Fruit fly (Drosophila melanogaster) whole organism, embryonic: ENCODE measurements around the gene Teh1.

Source experiments
- ATbp ChIP-seq: fragments of 200-800 bp; sonication (Bioruptor generic); optimal IDR thresholded peaks from 2 replicates; lab custom pipeline; 2017; ENCODE audit warnings: missing biosample characterization, mild to moderate bottlenecking, missing genetic modification characterization, missing genetic modification reagents
- Adf1 ChIP-seq: fragments of 200-800 bp; sonication (Bioruptor generic); IDR thresholded peaks from 2 replicates; pipeline ENCODE4 v1.3.6; 2022; ENCODE audit warnings: missing biosample characterization, missing genetic modification characterization
- BEAF-32 ChIP-seq: fragments of 200-800 bp; sonication (Bioruptor generic); optimal IDR thresholded peaks from 3 replicates; lab custom pipeline; 2017; ENCODE audit warnings: missing biosample characterization, missing genetic modification characterization, mild to moderate bottlenecking, moderate library complexity, missing genetic modification reagents
- CG10274 ChIP-seq: fragments of 200-800 bp; sonication (Bioruptor generic); optimal IDR thresholded peaks from 3 replicates; lab custom pipeline; 2017; ENCODE audit warnings: missing biosample characterization, mild to moderate bottlenecking, missing genetic modification characterization
- CG10366 ChIP-seq: fragments of 200-800 bp; sonication (Bioruptor generic); IDR thresholded peaks from 2 replicates; pipeline ENCODE4 v1.3.6; 2022; ENCODE audit warnings: missing biosample characterization, missing genetic modification characterization
- CG11456 ChIP-seq: fragments of 200-800 bp; sonication (Bioruptor generic); IDR thresholded peaks from 3 replicates; pipeline ENCODE4 v1.3.6; 2022; ENCODE audit warnings: missing biosample characterization, missing genetic modification characterization
- CG12071 ChIP-seq: fragments of 200-800 bp; sonication (Bioruptor generic); optimal IDR thresholded peaks from 3 replicates; lab custom pipeline; 2018; ENCODE audit warnings: missing biosample characterization, mild to moderate bottlenecking, missing genetic modification characterization
- CG12236 ChIP-seq: fragments of 200-800 bp; sonication (Bioruptor generic); optimal IDR thresholded peaks from 2 replicates; lab custom pipeline; 2016; ENCODE audit warnings: missing biosample characterization, missing genetic modification characterization
- CG12769 ChIP-seq: fragments of 200-800 bp; sonication (Bioruptor generic); optimal IDR thresholded peaks from 2 replicates; lab custom pipeline; 2019; ENCODE audit warnings: missing biosample characterization, mild to moderate bottlenecking, missing genetic modification characterization, moderate library complexity
- CG13894 ChIP-seq: fragments of 200-800 bp; sonication (Bioruptor generic); optimal IDR thresholded peaks from 3 replicates; lab custom pipeline; 2018; ENCODE audit warnings: missing biosample characterization, mild to moderate bottlenecking, missing genetic modification characterization, moderate library complexity
- CG14667 ChIP-seq: fragments of 200-800 bp; sonication (Bioruptor generic); IDR thresholded peaks from 2 replicates; pipeline ENCODE4 v1.3.6; 2022; ENCODE audit warnings: missing biosample characterization, missing genetic modification characterization
- CG15011 ChIP-seq: fragments of 200-800 bp; sonication (Bioruptor generic); optimal IDR thresholded peaks from 3 replicates; lab custom pipeline; 2018; ENCODE audit warnings: missing biosample characterization, mild to moderate bottlenecking, missing genetic modification characterization
- CG1529 ChIP-seq: fragments of 200-800 bp; sonication (Bioruptor generic); optimal IDR thresholded peaks from 3 replicates; lab custom pipeline; 2018; ENCODE audit warnings: missing biosample characterization, missing genetic modification characterization
- CG15479 ChIP-seq: fragments of 200-800 bp; sonication (Bioruptor generic); optimal IDR thresholded peaks from 3 replicates; lab custom pipeline; 2019; ENCODE audit warnings: missing biosample characterization, mild to moderate bottlenecking, missing genetic modification characterization, moderate library complexity
- CG18599 ChIP-seq: fragments of 200-800 bp; sonication (Bioruptor generic); optimal IDR thresholded peaks from 3 replicates; lab custom pipeline; 2017; ENCODE audit warnings: missing biosample characterization, missing genetic modification characterization, mild to moderate bottlenecking, moderate library complexity, missing genetic modification reagents
- CG31224 ChIP-seq: fragments of 200-800 bp; sonication (Bioruptor generic); IDR thresholded peaks from 2 replicates; pipeline ENCODE4 v1.3.6; 2022; ENCODE audit warnings: missing biosample characterization, missing genetic modification characterization
- CG34376 ChIP-seq: fragments of 200-800 bp; sonication (Bioruptor generic); optimal IDR thresholded peaks from 2 replicates; lab custom pipeline; 2018; ENCODE audit warnings: missing biosample characterization, mild to moderate bottlenecking, missing genetic modification characterization
- CG4404 ChIP-seq: fragments of 200-800 bp; sonication (Bioruptor generic); IDR thresholded peaks from 2 replicates; pipeline ENCODE4 v1.3.6; 2022; ENCODE audit warnings: missing biosample characterization, missing genetic modification characterization
- CG4707 ChIP-seq: fragments of 200-800 bp; sonication (Bioruptor generic); optimal IDR thresholded peaks from 2 replicates; lab custom pipeline; 2018; ENCODE audit warnings: missing biosample characterization, mild to moderate bottlenecking, missing genetic modification characterization, moderate library complexity
- CG6683 ChIP-seq: fragments of 200-800 bp; sonication (Bioruptor generic); optimal IDR thresholded peaks from 2 replicates; lab custom pipeline; 2017; ENCODE audit warnings: missing biosample characterization, mild to moderate bottlenecking, missing genetic modification characterization, missing genetic modification reagents
- CG9797 ChIP-seq: fragments of 200-800 bp; sonication (Bioruptor generic); optimal IDR thresholded peaks from 3 replicates; lab custom pipeline; 2018; ENCODE audit warnings: missing biosample characterization, mild to moderate bottlenecking, missing genetic modification characterization
- Dad ChIP-seq: fragments of 200-800 bp; sonication (Bioruptor generic); optimal IDR thresholded peaks from 3 replicates; lab custom pipeline; 2016; ENCODE audit warnings: missing biosample characterization, missing genetic modification characterization
- Dip2 ChIP-seq: fragments of 200-800 bp; sonication (Bioruptor generic); IDR thresholded peaks from 2 replicates; pipeline ENCODE4 v1.3.6; 2022; ENCODE audit warnings: missing biosample characterization, missing genetic modification characterization
- Lhr ChIP-seq: fragments of 200-800 bp; sonication (Bioruptor generic); optimal IDR thresholded peaks from 3 replicates; lab custom pipeline; 2017; ENCODE audit warnings: mild to moderate bottlenecking, missing biosample characterization, missing genetic modification reagents, missing genetic modification characterization
- MBD-R2 ChIP-seq: fragments of 200-800 bp; sonication (Bioruptor generic); IDR thresholded peaks from 2 replicates; pipeline ENCODE4 v1.3.6; 2022; ENCODE audit warnings: missing biosample characterization, missing genetic modification characterization
- NC2α ChIP-seq: fragments of 200-800 bp; sonication (Bioruptor generic); optimal IDR thresholded peaks from 2 replicates; lab custom pipeline; 2016; ENCODE audit warnings: missing biosample characterization, missing genetic modification characterization
- NfI ChIP-seq: fragments of 200-800 bp; sonication (Bioruptor generic); optimal IDR thresholded peaks from 3 replicates; lab custom pipeline; 2018; ENCODE audit warnings: missing biosample characterization, mild to moderate bottlenecking, missing genetic modification characterization, moderate library complexity
- Ssrp ChIP-seq: fragments of 200-800 bp; sonication (Bioruptor generic); optimal IDR thresholded peaks from 2 replicates; lab custom pipeline; 2018; ENCODE audit warnings: missing biosample characterization, mild to moderate bottlenecking, missing genetic modification characterization, moderate library complexity
- Xbp1 ChIP-seq: fragments of 200-800 bp; sonication (Bioruptor generic); optimal IDR thresholded peaks from 3 replicates; lab custom pipeline; 2016; ENCODE audit warnings: missing biosample characterization, mild to moderate bottlenecking, missing genetic modification characterization
- YL-1 ChIP-seq: fragments of 200-800 bp; sonication (Bioruptor generic); optimal IDR thresholded peaks from 3 replicates; lab custom pipeline; 2017; ENCODE audit warnings: missing biosample characterization, mild to moderate bottlenecking, missing genetic modification characterization
- corto ChIP-seq: fragments of 200-800 bp; sonication (Bioruptor generic); optimal IDR thresholded peaks from 2 replicates; lab custom pipeline; 2016; ENCODE audit warnings: missing biosample characterization, mild to moderate bottlenecking, missing genetic modification characterization, moderate library complexity
- da ChIP-seq: fragments of 200-800 bp; sonication (Bioruptor generic); optimal IDR thresholded peaks from 2 replicates; lab custom pipeline; 2016; ENCODE audit warnings: missing biosample characterization, missing genetic modification characterization
- fd64A ChIP-seq: fragments of 200-800 bp; sonication (Bioruptor generic); optimal IDR thresholded peaks from 3 replicates; lab custom pipeline; 2018; ENCODE audit warnings: missing biosample characterization, mild to moderate bottlenecking, missing genetic modification characterization
- her ChIP-seq: fragments of 200-800 bp; sonication (Bioruptor generic); optimal IDR thresholded peaks from 2 replicates; lab custom pipeline; 2016; ENCODE audit warnings: missing biosample characterization, missing genetic modification characterization
- insv ChIP-seq, 2 experiments: fragments of 200-800 bp; sonication (Bioruptor generic); optimal IDR thresholded peaks; 3 replicates each; lab custom pipeline; 2016 to 2018; ENCODE audit warnings: missing biosample characterization in 2 of 2, missing genetic modification characterization in 2 of 2
- inv ChIP-seq: fragments of 200-800 bp; sonication (Bioruptor generic); IDR thresholded peaks from 2 replicates; pipeline ENCODE4 v1.3.6; 2022; ENCODE audit warnings: missing biosample characterization, missing genetic modification characterization; ENCODE audit not compliant: partially characterized antibody
- kah ChIP-seq: fragments of 200-800 bp; sonication (Bioruptor generic); optimal IDR thresholded peaks from 2 replicates; lab custom pipeline; 2018; ENCODE audit warnings: missing biosample characterization, mild to moderate bottlenecking, missing genetic modification characterization
- kay ChIP-seq: fragments of 200-800 bp; sonication (Bioruptor generic); optimal IDR thresholded peaks from 2 replicates; lab custom pipeline; 2016; ENCODE audit warnings: missing biosample characterization, missing genetic modification characterization
- kni ChIP-seq: fragments of 200-800 bp; sonication (Bioruptor generic); optimal IDR thresholded peaks from 3 replicates; lab custom pipeline; 2017; ENCODE audit warnings: mild to moderate bottlenecking, missing biosample characterization, missing genetic modification reagents, missing genetic modification characterization
- lbe ChIP-seq: fragments of 200-800 bp; sonication (Bioruptor generic); optimal IDR thresholded peaks from 2 replicates; lab custom pipeline; 2016; ENCODE audit warnings: missing biosample characterization, mild to moderate bottlenecking, missing genetic modification characterization
- otp ChIP-seq: fragments of 200-800 bp; sonication (Bioruptor generic); IDR thresholded peaks from 3 replicates; pipeline ENCODE4, ENCODE4 v1.3.6; 2022; ENCODE audit warnings: missing biosample characterization, missing genetic modification characterization
- phol ChIP-seq: fragments of 200-800 bp; sonication (Bioruptor generic); optimal IDR thresholded peaks from 3 replicates; lab custom pipeline; 2018; ENCODE audit warnings: missing biosample characterization, mild to moderate bottlenecking, missing genetic modification characterization, moderate library complexity
- pnt ChIP-seq: fragments of 200-800 bp; sonication (Bioruptor generic); optimal IDR thresholded peaks from 3 replicates; lab custom pipeline; 2016; ENCODE audit warnings: missing biosample characterization, missing genetic modification characterization
- prd ChIP-seq, 3 experiments: fragments of >200 bp in 2 of 3; fragments of 200-800 bp in 1 of 3; sonication (Bioruptor generic) in 1 of 3; optimal IDR thresholded peaks in 2 of 3; IDR thresholded peaks in 1 of 3; 2 replicates in 2 of 3; 3 replicates in 1 of 3; pipeline versions ENCODE4 v1.3.6 to Lab custom; 2017 to 2022; ENCODE audit warnings: missing biosample characterization in 1 of 3, missing genetic modification characterization in 1 of 3
- psq ChIP-seq: fragments of 200-800 bp; sonication (Bioruptor generic); optimal IDR thresholded peaks from 2 replicates; lab custom pipeline; 2017; ENCODE audit warnings: missing biosample characterization, missing genetic modification characterization
- schlank ChIP-seq: fragments of 200-800 bp; sonication (Bioruptor generic); optimal IDR thresholded peaks from 2 replicates; lab custom pipeline; 2018; ENCODE audit warnings: missing biosample characterization, mild to moderate bottlenecking, missing genetic modification characterization
- sens ChIP-seq: fragments of 200-800 bp; sonication (Bioruptor generic); peaks from one replicate; lab custom pipeline; 2016; ENCODE audit warnings: missing biosample characterization, missing genetic modification characterization
- sens-2 ChIP-seq: fragments of 200-800 bp; sonication (Bioruptor generic); IDR thresholded peaks from 2 replicates; pipeline ENCODE4 v1.3.6; 2022; ENCODE audit warnings: missing biosample characterization, missing genetic modification characterization
- shn ChIP-seq: fragments of 200-800 bp; sonication (Bioruptor generic); optimal IDR thresholded peaks from 3 replicates; lab custom pipeline; 2016; ENCODE audit warnings: missing biosample characterization, missing genetic modification characterization
- sug ChIP-seq: fragments of 200-800 bp; optimal IDR thresholded peaks from 2 replicates; lab custom pipeline; 2019; ENCODE audit warnings: missing biosample characterization, mild to moderate bottlenecking, missing genetic modification characterization, moderate library complexity
- unc-4 ChIP-seq: fragments of 200-800 bp; sonication (Bioruptor generic); IDR thresholded peaks from 2 replicates; pipeline ENCODE4 v1.3.6; 2022; ENCODE audit warnings: missing biosample characterization, missing genetic modification characterization; ENCODE audit not compliant: partially characterized antibody

The Teh1 gene

dm6 chr3R:9793018-9793417 lies 74.9 kb downstream of the Teh1 start, which contains the start of gene CG8516 (continued):
- TF ChIP-seq YL-1 = peak; percentile 77
- TF ChIP-seq unc-4 = peak; percentile 20; the same call in 1 of the 2 replicates
- peak; percentile 12 for TF ChIP-seq CG34376 (GFP tag; lab: Kevin White, UChicago)
- TF ChIP-seq phol (tag; lab: Kevin White, UChicago) = peak; percentile 42
- peak; percentile 68 for TF ChIP-seq sens (GFP tag; lab: Kevin White, UChicago)
- no peak for TF ChIP-seq ATbp (GFP tag; lab: Kevin White, UChicago)
- TF ChIP-seq CG13894 (tag; lab: Kevin White, UChicago) = no peak
- TF ChIP-seq sens-2 (GFP tag; lab: Robert Waterston, UW) = no peak
- no peak for TF ChIP-seq insv (GFP tag; optimal IDR thresholded peaks at IDR 0.05; lab: Kevin White, UChicago)
- TF ChIP-seq BEAF-32 (GFP tag; lab: Kevin White, UChicago) = peak; percentile 41
- peak; percentile 32 for TF ChIP-seq sug (tag; lab: Kevin White, UChicago)
- TF ChIP-seq CG14667 (GFP tag; lab: Robert Waterston, UW) = no peak
- TF ChIP-seq corto (GFP tag; lab: Kevin White, UChicago) = no peak
- TF ChIP-seq CG12769 = no peak
- no peak for TF ChIP-seq CG15011 (GFP tag; lab: Kevin White, UChicago)
- no peak for TF ChIP-seq kah (GFP tag; lab: Kevin White, UChicago)
- TF ChIP-seq her (GFP tag; lab: Kevin White, UChicago) = no peak
- TF ChIP-seq fd64A (GFP tag; lab: Kevin White, UChicago) = no peak
- peak; percentile 33 for TF ChIP-seq Lhr (GFP tag; lab: Kevin White, UChicago)
- no peak for TF ChIP-seq CG12236 (GFP tag; lab: Kevin White, UChicago)
- TF ChIP-seq Xbp1 (GFP tag; lab: Kevin White, UChicago) = no peak
- TF ChIP-seq psq (GFP tag; lab: Kevin White, UChicago) = no peak
- TF ChIP-seq lbe = no peak
- 0 out of 2 replicates have a peak, but pooled peaks have one; percentile 10 for TF ChIP-seq Adf1 (GFP tag; lab: Robert Waterston, UW)
- TF ChIP-seq Dad (GFP tag; lab: Kevin White, UChicago) = no peak
- TF ChIP-seq NC2α (GFP tag; lab: Kevin White, UChicago) = no peak
- no peak for TF ChIP-seq CG31224 (GFP tag; lab: Robert Waterston, UW)
- TF ChIP-seq CG12071 (GFP tag; lab: Kevin White, UChicago) = no peak
- no peak for TF ChIP-seq NfI (GFP tag; lab: Kevin White, UChicago)
- TF ChIP-seq CG1529 (GFP tag; lab: Kevin White, UChicago) = no peak
- no peak for TF ChIP-seq pnt
- TF ChIP-seq schlank = no peak
- no peak for TF ChIP-seq otp (GFP tag; lab: Robert Waterston, UW)
- TF ChIP-seq CG4404 (GFP tag; lab: Robert Waterston, UW) = no peak
- no peak for TF ChIP-seq Dip2 (GFP tag; lab: Robert Waterston, UW)
- TF ChIP-seq Ssrp (tag; lab: Kevin White, UChicago) = no peak
- no peak for TF ChIP-seq CG6683 (GFP tag; lab: Kevin White, UChicago)
- no peak for TF ChIP-seq shn
- no peak for TF ChIP-seq inv (GFP tag; lab: Robert Waterston, UW)
- TF ChIP-seq CG15479 (GFP tag; lab: Kevin White, UChicago) = no peak
- no peak for TF ChIP-seq CG10274 (GFP tag; lab: Kevin White, UChicago)
- TF ChIP-seq CG9797 (GFP tag; lab: Kevin White, UChicago) = peak; percentile 93
- no peak for TF ChIP-seq CG18599
- no peak for TF ChIP-seq CG11456 (GFP tag; lab: Robert Waterston, UW)
- TF ChIP-seq CG10366 = no peak
- no peak for TF ChIP-seq kni (GFP tag; lab: Kevin White, UChicago)
- no peak for TF ChIP-seq kay (GFP tag; lab: Kevin White, UChicago)
- peak; percentile 81 for TF ChIP-seq MBD-R2 (GFP tag; lab: Robert Waterston, UW)
- no peak for TF ChIP-seq prd (optimal IDR thresholded peaks at IDR 0.05; lab: Kevin White, UChicago)
- no peak for TF ChIP-seq prd (GFP tag; IDR thresholded peaks at IDR 0.05; lab: Robert Waterston, UW)
- TF ChIP-seq CG4707 = no peak
- TF ChIP-seq da (GFP tag; lab: Kevin White, UChicago) = no peak
